Worm (Caenorhabditis elegans) whole organism, young adult: ENCODE results near the gene srx-17.

ENCODE experiments used
- dpl-1 ChIP-seq: fragments of 150-350 bp; optimal IDR thresholded peaks from 2 replicates; lab custom pipeline; 2014; ENCODE audit warnings: missing biosample characterization, missing genetic modification reagents, missing genetic modification characterization
- madf-8 ChIP-seq: fragments of 200-800 bp; sonication (Bioruptor generic); conservative IDR thresholded peaks from 2 replicates; pipeline ENCODE4 v1.3.6; 2022; ENCODE audit warnings: missing genetic modification reagents, missing genetic modification characterization, missing compliant biosample characterization
- nhr-90 ChIP-seq: sonication (generic microtip); optimal IDR thresholded peaks from 2 replicates; lab custom pipeline; 2016; ENCODE audit warnings: missing genotype, mild to moderate bottlenecking, missing genetic modification characterization, missing compliant biosample characterization
- pha-4 ChIP-seq: fragments of 150-350 bp; sonication (generic microtip); optimal IDR thresholded peaks from 2 replicates; lab custom pipeline; 2014; ENCODE audit warnings: missing biosample characterization, missing genetic modification reagents, missing genetic modification characterization

ce11 chrV:13879241-13879640, 38.2 kb downstream of the srx-17 start, which contains the start of gene lbp-7:
- TF ChIP-seq nhr-90 (tag; lab: Kevin White, UChicago) (no peak), pha-4 (tag; lab: Kevin White, UChicago) (no peak), madf-8 (GFP tag; lab: Robert Waterston, UW) (no peak), dpl-1 (GFP tag; lab: Kevin White, UChicago) (no peak)
